Fruit fly (Drosophila melanogaster) whole organism, embryonic: Measurements from ENCODE around the gene GstD4.

Experiments
- Abd-B ChIP-seq: fragments of 200-800 bp; sonication (Bioruptor generic); optimal IDR thresholded peaks from 2 replicates; lab custom pipeline; 2018; ENCODE audit warnings: missing biosample characterization, mild to moderate bottlenecking, missing genetic modification characterization, moderate library complexity
- Aef1 ChIP-seq: fragments of 200-800 bp; sonication (Bioruptor generic); IDR thresholded peaks from 3 replicates; pipeline ENCODE4 v1.3.6; 2022; ENCODE audit warnings: missing biosample characterization, missing genetic modification characterization
- BEAF-32 ChIP-seq: fragments of 200-800 bp; sonication (Bioruptor generic); optimal IDR thresholded peaks from 3 replicates; lab custom pipeline; 2017; ENCODE audit warnings: missing biosample characterization, missing genetic modification characterization, mild to moderate bottlenecking, moderate library complexity, missing genetic modification reagents
- Bgb ChIP-seq: fragments of 200-800 bp; sonication (Bioruptor generic); IDR thresholded peaks from 2 replicates; pipeline ENCODE4 v1.3.6; 2022; ENCODE audit warnings: missing biosample characterization, missing genetic modification characterization; ENCODE audit not compliant: partially characterized antibody
- CG10147 ChIP-seq: fragments of 200-800 bp; sonication (Bioruptor generic); optimal IDR thresholded peaks from 2 replicates; lab custom pipeline; 2019; ENCODE audit warnings: missing biosample characterization, mild to moderate bottlenecking, missing genetic modification characterization, moderate library complexity
- CG10274 ChIP-seq: fragments of 200-800 bp; sonication (Bioruptor generic); optimal IDR thresholded peaks from 3 replicates; lab custom pipeline; 2017; ENCODE audit warnings: missing biosample characterization, mild to moderate bottlenecking, missing genetic modification characterization
- CG15514 ChIP-seq: fragments of 200-800 bp; sonication (Bioruptor generic); optimal IDR thresholded peaks from 3 replicates; lab custom pipeline; 2017; ENCODE audit warnings: missing biosample characterization, missing genetic modification characterization, mild to moderate bottlenecking, moderate library complexity, missing genetic modification reagents
- CG1602 ChIP-seq: fragments of 200-800 bp; sonication (Bioruptor generic); optimal IDR thresholded peaks from 3 replicates; lab custom pipeline; 2016; ENCODE audit warnings: missing biosample characterization, missing genetic modification characterization
- CG1603 ChIP-seq: fragments of 200-800 bp; sonication (Bioruptor generic); optimal IDR thresholded peaks from 2 replicates; lab custom pipeline; 2019; ENCODE audit warnings: missing biosample characterization, mild to moderate bottlenecking, missing genetic modification characterization, moderate library complexity
- CG16779 ChIP-seq: fragments of 200-800 bp; sonication (Bioruptor generic); IDR thresholded peaks from 2 replicates; pipeline ENCODE4 v1.3.6; 2022; ENCODE audit warnings: missing biosample characterization, missing genetic modification characterization
- CG17829 ChIP-seq: fragments of 200-800 bp; optimal IDR thresholded peaks from 2 replicates; lab custom pipeline; 2019; ENCODE audit warnings: missing biosample characterization, mild to moderate bottlenecking, missing genetic modification characterization, moderate library complexity
- CG18011 ChIP-seq: fragments of 200-800 bp; sonication (Bioruptor generic); optimal IDR thresholded peaks from 2 replicates; lab custom pipeline; 2017; ENCODE audit warnings: missing biosample characterization, missing genetic modification characterization, mild to moderate bottlenecking, moderate library complexity, missing genotype
- CG1832 ChIP-seq: fragments of 200-800 bp; sonication (Bioruptor generic); optimal IDR thresholded peaks from 2 replicates; lab custom pipeline; 2017; ENCODE audit warnings: missing biosample characterization, mild to moderate bottlenecking, missing genetic modification characterization, inconsistent platforms
- CG2129 ChIP-seq: fragments of 200-800 bp; sonication (Bioruptor generic); IDR thresholded peaks from 2 replicates; pipeline ENCODE4 v1.3.6; 2022; ENCODE audit warnings: missing biosample characterization, missing genetic modification characterization; ENCODE audit not compliant: partially characterized antibody
- CG2202 ChIP-seq: fragments of 200-800 bp; sonication (Bioruptor generic); optimal IDR thresholded peaks from 2 replicates; lab custom pipeline; 2018; ENCODE audit warnings: missing biosample characterization, mild to moderate bottlenecking, missing genetic modification characterization
- CG42726 ChIP-seq: fragments of 200-800 bp; sonication (Bioruptor generic); IDR thresholded peaks from 2 replicates; pipeline ENCODE4 v1.3.6; 2022; ENCODE audit warnings: missing biosample characterization, missing genetic modification characterization; ENCODE audit not compliant: partially characterized antibody
- CG7745 ChIP-seq: fragments of 200-800 bp; sonication (Bioruptor generic); optimal IDR thresholded peaks from 2 replicates; lab custom pipeline; 2018; ENCODE audit warnings: missing biosample characterization, mild to moderate bottlenecking, missing genetic modification characterization, moderate library complexity
- CG8281 ChIP-seq: fragments of 200-800 bp; sonication (Bioruptor generic); optimal IDR thresholded peaks from 2 replicates; lab custom pipeline; 2018; ENCODE audit warnings: missing biosample characterization, mild to moderate bottlenecking, missing genetic modification characterization, moderate library complexity
- CG8388 ChIP-seq: fragments of 200-800 bp; sonication (Bioruptor generic); optimal IDR thresholded peaks from 2 replicates; lab custom pipeline; 2019; ENCODE audit warnings: missing biosample characterization, mild to moderate bottlenecking, missing genetic modification characterization, moderate library complexity
- CG8944 ChIP-seq: fragments of 200-800 bp; sonication (Bioruptor generic); optimal IDR thresholded peaks from 3 replicates; lab custom pipeline; 2016; ENCODE audit warnings: missing biosample characterization, missing genetic modification characterization
- CG9609 ChIP-seq: fragments of 200-800 bp; sonication (Bioruptor generic); optimal IDR thresholded peaks from 3 replicates; lab custom pipeline; 2016; ENCODE audit warnings: missing biosample characterization, missing genetic modification characterization
- Ets97D ChIP-seq: fragments of 200-800 bp; sonication (Bioruptor generic); optimal IDR thresholded peaks from 3 replicates; lab custom pipeline; 2016; ENCODE audit warnings: missing biosample characterization, missing genetic modification characterization
- HLH4C ChIP-seq: fragments of 200-800 bp; sonication (Bioruptor generic); IDR thresholded peaks from 3 replicates; pipeline ENCODE4 v1.3.6; 2022; ENCODE audit warnings: missing biosample characterization, missing genetic modification characterization; ENCODE audit not compliant: partially characterized antibody
- HLHmδ ChIP-seq: fragments of 200-800 bp; sonication (Bioruptor generic); optimal IDR thresholded peaks from 2 replicates; lab custom pipeline; 2018; ENCODE audit warnings: missing biosample characterization, mild to moderate bottlenecking, missing genetic modification characterization, moderate library complexity
- Hr39 ChIP-seq: fragments of >200 bp; optimal IDR thresholded peaks from 2 replicates; lab custom pipeline; 2017
- Kr ChIP-seq: fragments of 200-800 bp; sonication (Bioruptor generic); optimal IDR thresholded peaks from 2 replicates; lab custom pipeline; 2017; ENCODE audit warnings: missing biosample characterization, mild to moderate bottlenecking, missing genetic modification characterization
- Mad ChIP-seq: fragments of 200-800 bp; sonication (Bioruptor generic); optimal IDR thresholded peaks from 2 replicates; lab custom pipeline; 2016; ENCODE audit warnings: missing biosample characterization, missing genetic modification characterization
- NfI ChIP-seq: fragments of 200-800 bp; sonication (Bioruptor generic); optimal IDR thresholded peaks from 3 replicates; lab custom pipeline; 2018; ENCODE audit warnings: missing biosample characterization, mild to moderate bottlenecking, missing genetic modification characterization, moderate library complexity
- Xbp1 ChIP-seq: fragments of 200-800 bp; sonication (Bioruptor generic); optimal IDR thresholded peaks from 3 replicates; lab custom pipeline; 2016; ENCODE audit warnings: missing biosample characterization, mild to moderate bottlenecking, missing genetic modification characterization
- ato ChIP-seq: fragments of 200-800 bp; sonication (Bioruptor generic); IDR thresholded peaks from 2 replicates; pipeline ENCODE4 v1.3.6; 2022; ENCODE audit warnings: missing biosample characterization, missing genetic modification characterization; ENCODE audit not compliant: partially characterized antibody
- az2 ChIP-seq: fragments of 200-800 bp; sonication (Bioruptor generic); optimal IDR thresholded peaks from 3 replicates; lab custom pipeline; 2016; ENCODE audit warnings: missing biosample characterization, missing genetic modification characterization
- cato ChIP-seq: fragments of 200-800 bp; sonication (Bioruptor generic); optimal IDR thresholded peaks from 2 replicates; lab custom pipeline; 2016; ENCODE audit warnings: missing biosample characterization, missing genetic modification characterization, borderline replicate concordance
- ci ChIP-seq: fragments of 200-800 bp; sonication (Bioruptor generic); IDR thresholded peaks from 3 replicates; pipeline ENCODE4 v1.3.6; 2022; ENCODE audit warnings: missing biosample characterization, missing genetic modification characterization
- crp ChIP-seq, 2 experiments: fragments of 200-800 bp; sonication (Bioruptor generic); optimal IDR thresholded peaks; 2 replicates in 1 of 2; 3 replicates in 1 of 2; lab custom pipeline; 2017; ENCODE audit warnings: missing biosample characterization in 2 of 2, missing genetic modification characterization in 2 of 2, mild to moderate bottlenecking in 1 of 2, moderate library complexity in 1 of 2
- cwo ChIP-seq: fragments of 200-800 bp; sonication (Bioruptor generic); optimal IDR thresholded peaks from 3 replicates; lab custom pipeline; 2017; ENCODE audit warnings: missing biosample characterization, missing genetic modification characterization, mild to moderate bottlenecking, moderate library complexity, missing genetic modification reagents
- esg ChIP-seq: fragments of 200-800 bp; sonication (Bioruptor generic); conservative IDR thresholded peaks from 2 replicates; pipeline ENCODE4 v1.3.6; 2022; ENCODE audit warnings: missing biosample characterization, missing genetic modification characterization
- ewg ChIP-seq: fragments of 200-800 bp; sonication (Bioruptor generic); optimal IDR thresholded peaks from 3 replicates; lab custom pipeline; 2017; ENCODE audit warnings: mild to moderate bottlenecking, missing biosample characterization, missing genetic modification reagents, missing genetic modification characterization
- eyg ChIP-seq: fragments of 200-800 bp; sonication (Bioruptor generic); optimal IDR thresholded peaks from 3 replicates; lab custom pipeline; 2016; ENCODE audit warnings: missing biosample characterization, missing genetic modification characterization
- gem ChIP-seq: fragments of 200-800 bp; sonication (Bioruptor generic); optimal IDR thresholded peaks from 2 replicates; lab custom pipeline; 2019; ENCODE audit warnings: missing biosample characterization, mild to moderate bottlenecking, missing genetic modification characterization, moderate library complexity
- grau ChIP-seq: fragments of 200-800 bp; optimal IDR thresholded peaks from 3 replicates; lab custom pipeline; 2019; ENCODE audit warnings: missing biosample characterization, mild to moderate bottlenecking, missing genetic modification characterization, moderate library complexity
- inv ChIP-seq: fragments of 200-800 bp; sonication (Bioruptor generic); IDR thresholded peaks from 2 replicates; pipeline ENCODE4 v1.3.6; 2022; ENCODE audit warnings: missing biosample characterization, missing genetic modification characterization; ENCODE audit not compliant: partially characterized antibody
- nerfin-2 ChIP-seq: fragments of 200-800 bp; sonication (Bioruptor generic); IDR thresholded peaks from 2 replicates; pipeline ENCODE4 v1.3.6; 2022; ENCODE audit warnings: missing biosample characterization, missing genetic modification characterization; ENCODE audit not compliant: partially characterized antibody
- nmo ChIP-seq: fragments of 200-800 bp; sonication (Bioruptor generic); optimal IDR thresholded peaks from 2 replicates; lab custom pipeline; 2018; ENCODE audit warnings: missing biosample characterization, mild to moderate bottlenecking, missing genetic modification characterization, moderate library complexity
- p53 ChIP-seq: fragments of 200-800 bp; sonication (Bioruptor generic); optimal IDR thresholded peaks from 2 replicates; lab custom pipeline; 2016; ENCODE audit warnings: missing biosample characterization, missing genetic modification characterization
- psq ChIP-seq: fragments of 200-800 bp; sonication (Bioruptor generic); optimal IDR thresholded peaks from 2 replicates; lab custom pipeline; 2017; ENCODE audit warnings: missing biosample characterization, missing genetic modification characterization
- salm ChIP-seq: fragments of 200-800 bp; sonication (Bioruptor generic); optimal IDR thresholded peaks from 2 replicates; lab custom pipeline; 2018; ENCODE audit warnings: missing biosample characterization, mild to moderate bottlenecking, missing genetic modification characterization
- zen2 ChIP-seq: fragments of 200-800 bp; sonication (Bioruptor generic); IDR thresholded peaks from 3 replicates; pipeline ENCODE4 v1.3.6; 2022; ENCODE audit warnings: missing biosample characterization, missing genetic modification characterization; ENCODE audit not compliant: partially characterized antibody

The GstD4 gene

DNA sequence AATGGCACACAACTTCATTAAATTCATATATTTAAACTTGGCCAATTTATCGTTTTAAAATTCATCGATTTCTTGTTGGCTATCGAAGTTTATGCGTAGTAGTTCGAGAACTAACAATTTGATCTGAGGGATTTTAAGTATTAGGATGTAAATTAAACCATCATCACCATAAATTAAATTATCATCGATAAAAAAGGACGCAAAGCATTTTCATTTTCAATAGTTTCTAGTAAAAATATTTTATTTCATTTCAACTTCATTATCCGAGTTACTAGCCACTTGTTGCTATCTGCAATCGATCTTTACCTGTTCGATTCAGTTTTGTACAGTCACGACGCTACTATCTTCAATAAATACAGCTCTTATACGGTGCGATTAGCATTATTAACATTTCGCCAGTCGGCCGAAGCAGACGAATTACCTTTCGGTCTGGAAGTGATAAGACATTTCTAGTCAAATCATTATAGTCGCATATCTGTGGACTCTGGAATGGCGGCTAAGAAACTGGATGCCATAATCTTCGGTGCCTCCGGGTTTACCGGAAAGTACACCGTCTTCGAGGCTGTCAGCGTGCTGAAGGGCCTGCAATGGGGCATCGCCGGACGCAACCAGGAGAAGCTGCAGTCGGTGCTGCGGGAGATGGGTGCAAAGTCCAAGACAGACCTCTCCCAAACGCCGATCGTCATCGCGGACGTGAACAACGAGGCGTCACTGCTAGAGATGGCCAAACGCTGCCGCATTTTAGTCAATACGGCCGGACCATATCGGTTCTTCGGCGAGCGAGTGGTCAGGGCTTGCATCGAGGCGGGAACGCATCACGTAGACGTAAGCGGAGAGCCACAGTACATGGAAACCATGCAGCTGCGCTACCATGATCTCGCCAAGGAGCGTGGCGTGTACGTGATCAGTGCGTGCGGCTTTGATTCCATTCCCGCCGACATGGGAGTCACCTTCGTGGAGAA is 32.6 kb downstream of the GstD4 start, which contains the start of gene CG5167 (continued):
- TF ChIP-seq CG1602 (GFP tag; lab: Kevin White, UChicago): no peak
- peak; percentile 22 for TF ChIP-seq nmo
- no peak for TF ChIP-seq HLHmδ (GFP tag; lab: Kevin White, UChicago)
- no peak for TF ChIP-seq CG16779 (GFP tag; lab: Robert Waterston, UW)
- TF ChIP-seq crp (GFP tag; optimal IDR thresholded peaks at IDR 0.05; lab: Kevin White, UChicago): no peak
- no peak for TF ChIP-seq eyg (GFP tag; lab: Kevin White, UChicago)
- TF ChIP-seq CG8281 (tag; lab: Kevin White, UChicago): no peak
- TF ChIP-seq az2 (GFP tag; lab: Kevin White, UChicago): peak; percentile 37
- TF ChIP-seq Aef1 (GFP tag; lab: Robert Waterston, UW): no peak
- peak; percentile 39 for TF ChIP-seq CG1603 (tag; lab: Kevin White, UChicago)
- TF ChIP-seq CG8944 (GFP tag; lab: Kevin White, UChicago): no peak
- TF ChIP-seq Mad (GFP tag; lab: Kevin White, UChicago): no peak
- no peak for TF ChIP-seq p53 (GFP tag; lab: Kevin White, UChicago)
- TF ChIP-seq CG2129 (GFP tag; lab: Robert Waterston, UW): no peak
- TF ChIP-seq grau (tag; lab: Kevin White, UChicago): peak; percentile 56
- TF ChIP-seq inv (GFP tag; lab: Robert Waterston, UW): no peak
- no peak for TF ChIP-seq ato
- TF ChIP-seq CG2202: peak; percentile 7
- TF ChIP-seq Xbp1 (GFP tag; lab: Kevin White, UChicago): peak; percentile 28
- no peak for TF ChIP-seq CG42726 (GFP tag; lab: Robert Waterston, UW)
- TF ChIP-seq BEAF-32 (GFP tag; lab: Kevin White, UChicago): peak; percentile 38
- TF ChIP-seq psq (GFP tag; lab: Kevin White, UChicago): no peak
- TF ChIP-seq ewg (GFP tag; lab: Kevin White, UChicago): no peak
- no peak for TF ChIP-seq cwo (GFP tag; lab: Kevin White, UChicago)
- TF ChIP-seq ci (GFP tag; lab: Robert Waterston, UW): peak; percentile 43; the same call in 1 of the 3 replicates
- TF ChIP-seq CG7745 (tag; lab: Kevin White, UChicago): no peak
- peak; percentile 78 for TF ChIP-seq gem (tag; lab: Kevin White, UChicago)
- TF ChIP-seq HLH4C (GFP tag; lab: Robert Waterston, UW): peak; percentile 39; the same call in 2 of the 3 replicates
- TF ChIP-seq nerfin-2: peak; percentile 23; the same call in 1 of the 2 replicates
- no peak for TF ChIP-seq Hr39 (lab: Kevin White, UChicago)
- peak; percentile 24 for TF ChIP-seq CG8388 (GFP tag; lab: Kevin White, UChicago)
- no peak for TF ChIP-seq CG9609
- TF ChIP-seq CG18011 (GFP tag; lab: Kevin White, UChicago): no peak
- no peak for TF ChIP-seq salm
- no peak for TF ChIP-seq zen2
- TF ChIP-seq Kr (GFP tag; lab: Kevin White, UChicago): no peak
- no peak for TF ChIP-seq Ets97D
- TF ChIP-seq Bgb (GFP tag; lab: Robert Waterston, UW): no peak
- no peak for TF ChIP-seq CG10274 (GFP tag; lab: Kevin White, UChicago)
- TF ChIP-seq CG1832: no peak
- TF ChIP-seq esg (GFP tag; lab: Robert Waterston, UW): no peak
- peak; percentile 25 for TF ChIP-seq CG10147
- no peak for TF ChIP-seq Abd-B
- TF ChIP-seq CG17829 (tag; lab: Kevin White, UChicago): peak; percentile 54
- peak; percentile 51 for TF ChIP-seq CG15514 (GFP tag; lab: Kevin White, UChicago)
- no peak for TF ChIP-seq NfI
- no peak for TF ChIP-seq cato (GFP tag; lab: Kevin White, UChicago)
